Fruit fly (Drosophila melanogaster) whole organism, embryonic: Measurements from ENCODE around the gene CG8851.

Source experiments
- Aef1 ChIP-seq: fragments of 200-800 bp; sonication (Bioruptor generic); IDR thresholded peaks from 3 replicates; pipeline ENCODE4 v1.3.6; 2022; ENCODE audit warnings: missing biosample characterization, missing genetic modification characterization
- BEAF-32 ChIP-seq: fragments of 200-800 bp; sonication (Bioruptor generic); optimal IDR thresholded peaks from 3 replicates; lab custom pipeline; 2017; ENCODE audit warnings: missing biosample characterization, missing genetic modification characterization, mild to moderate bottlenecking, moderate library complexity, missing genetic modification reagents
- CG10267 ChIP-seq: fragments of 200-800 bp; sonication (Bioruptor generic); optimal IDR thresholded peaks from 2 replicates; lab custom pipeline; 2018; ENCODE audit warnings: missing biosample characterization, mild to moderate bottlenecking, missing genetic modification characterization, moderate library complexity
- CG11398 ChIP-seq: fragments of 200-800 bp; sonication (Bioruptor generic); optimal IDR thresholded peaks from 2 replicates; lab custom pipeline; 2016; ENCODE audit warnings: missing biosample characterization, missing genetic modification characterization
- CG11696 ChIP-seq: fragments of 200-800 bp; sonication (Bioruptor generic); IDR thresholded peaks from 2 replicates; pipeline ENCODE4 v1.3.6; 2022; ENCODE audit warnings: missing biosample characterization, missing genetic modification characterization
- CG12744 ChIP-seq: fragments of 200-800 bp; sonication (Bioruptor generic); optimal IDR thresholded peaks from 2 replicates; lab custom pipeline; 2016; ENCODE audit warnings: missing biosample characterization, missing genetic modification characterization
- CG14441 ChIP-seq: fragments of 200-800 bp; sonication (Bioruptor generic); IDR thresholded peaks from 2 replicates; pipeline ENCODE4 v1.3.6; 2022; ENCODE audit warnings: missing biosample characterization, missing genetic modification characterization
- CG14667 ChIP-seq: fragments of 200-800 bp; sonication (Bioruptor generic); IDR thresholded peaks from 2 replicates; pipeline ENCODE4 v1.3.6; 2022; ENCODE audit warnings: missing biosample characterization, missing genetic modification characterization
- CG15073 ChIP-seq: fragments of 200-800 bp; sonication (Bioruptor generic); optimal IDR thresholded peaks from 2 replicates; lab custom pipeline; 2016; ENCODE audit warnings: missing biosample characterization, missing genetic modification characterization
- CG18764 ChIP-seq: fragments of 200-800 bp; sonication (Bioruptor generic); optimal IDR thresholded peaks from 3 replicates; lab custom pipeline; 2016; ENCODE audit warnings: missing biosample characterization, missing genetic modification characterization
- CG30403 ChIP-seq: fragments of 200-800 bp; sonication (Bioruptor generic); optimal IDR thresholded peaks from 3 replicates; lab custom pipeline; 2016; ENCODE audit warnings: missing biosample characterization, missing genetic modification characterization
- CG31441 ChIP-seq: fragments of 200-800 bp; sonication (Bioruptor generic); IDR thresholded peaks from 2 replicates; pipeline ENCODE4 v1.3.6; 2022; ENCODE audit warnings: missing biosample characterization, missing genetic modification characterization
- CG33213 ChIP-seq: fragments of 200-800 bp; sonication (Bioruptor generic); optimal IDR thresholded peaks from 3 replicates; lab custom pipeline; 2016; ENCODE audit warnings: missing biosample characterization, missing genetic modification characterization
- CG34422 ChIP-seq: fragments of 200-800 bp; sonication (Bioruptor generic); IDR thresholded peaks from 3 replicates; pipeline ENCODE4 v1.3.6; 2022; ENCODE audit warnings: missing biosample characterization, missing genetic modification characterization
- CG3995 ChIP-seq: fragments of 200-800 bp; sonication (Bioruptor generic); optimal IDR thresholded peaks from 3 replicates; lab custom pipeline; 2016; ENCODE audit warnings: missing biosample characterization, missing genetic modification characterization
- CG43689 ChIP-seq: fragments of 200-800 bp; sonication (Bioruptor generic); IDR thresholded peaks from 2 replicates; pipeline ENCODE4 v1.3.6; 2022; ENCODE audit warnings: missing biosample characterization, missing genetic modification characterization
- CG5953 ChIP-seq: fragments of 200-800 bp; sonication (Bioruptor generic); IDR thresholded peaks from 2 replicates; pipeline ENCODE4 v1.3.6; 2022; ENCODE audit warnings: missing biosample characterization, missing genetic modification characterization
- CG7987 ChIP-seq: fragments of 200-800 bp; sonication (Bioruptor generic); optimal IDR thresholded peaks from 2 replicates; lab custom pipeline; 2018; ENCODE audit warnings: missing biosample characterization, mild to moderate bottlenecking, missing genetic modification characterization, moderate library complexity
- CG8281 ChIP-seq: fragments of 200-800 bp; sonication (Bioruptor generic); optimal IDR thresholded peaks from 2 replicates; lab custom pipeline; 2018; ENCODE audit warnings: missing biosample characterization, mild to moderate bottlenecking, missing genetic modification characterization, moderate library complexity
- CG9215 ChIP-seq: fragments of 200-800 bp; sonication (Bioruptor generic); IDR thresholded peaks from 2 replicates; pipeline ENCODE4 v1.3.6; 2022; ENCODE audit warnings: missing biosample characterization, missing genetic modification characterization
- D ChIP-seq, 2 experiments: fragments of 200-800 bp in 1 of 2; fragments of >200 bp in 1 of 2; sonication (Bioruptor generic) in 1 of 2; optimal IDR thresholded peaks; 2 replicates in 1 of 2; 3 replicates in 1 of 2; lab custom pipeline; 2017; ENCODE audit warnings: mild to moderate bottlenecking in 1 of 2, missing biosample characterization in 1 of 2, missing genetic modification characterization in 1 of 2, missing genetic modification reagents in 1 of 2
- E2f1 ChIP-seq: fragments of 200-800 bp; sonication (Bioruptor generic); IDR thresholded peaks from 2 replicates; pipeline ENCODE4 v1.3.6; 2022; ENCODE audit warnings: missing biosample characterization, missing genetic modification characterization
- Eip74EF ChIP-seq, 2 experiments: fragments of 200-800 bp in 1 of 2; fragments of >200 bp in 1 of 2; sonication (Bioruptor generic) in 1 of 2; optimal IDR thresholded peaks; 2 replicates each; lab custom pipeline; 2017 to 2019; ENCODE audit warnings: missing biosample characterization in 2 of 2, missing genetic modification characterization in 2 of 2, mild to moderate bottlenecking in 1 of 2, moderate library complexity in 1 of 2
- HLH54F ChIP-seq: fragments of 200-800 bp; sonication (Bioruptor generic); optimal IDR thresholded peaks from 3 replicates; lab custom pipeline; 2016; ENCODE audit warnings: missing biosample characterization, missing genetic modification characterization
- MESR4 ChIP-seq: fragments of 200-800 bp; sonication (Bioruptor generic); optimal IDR thresholded peaks from 2 replicates; lab custom pipeline; 2018; ENCODE audit warnings: missing biosample characterization, mild to moderate bottlenecking, missing genetic modification characterization, moderate library complexity
- Mes4 ChIP-seq: fragments of 200-800 bp; sonication (Bioruptor generic); optimal IDR thresholded peaks from 2 replicates; lab custom pipeline; 2016; ENCODE audit warnings: missing biosample characterization, missing genetic modification characterization
- Nf-YB ChIP-seq: fragments of 200-800 bp; sonication (Bioruptor generic); optimal IDR thresholded peaks from 3 replicates; lab custom pipeline; 2019; ENCODE audit warnings: missing biosample characterization, mild to moderate bottlenecking, missing genetic modification characterization, moderate library complexity
- Oaz ChIP-seq: fragments of 200-800 bp; sonication (Bioruptor generic); IDR thresholded peaks from 2 replicates; pipeline ENCODE4 v1.3.6; 2022; ENCODE audit warnings: missing biosample characterization, missing genetic modification characterization
- Oli ChIP-seq: fragments of 200-800 bp; sonication (Bioruptor generic); optimal IDR thresholded peaks from 2 replicates; lab custom pipeline; 2018; ENCODE audit warnings: missing biosample characterization, mild to moderate bottlenecking, missing genetic modification characterization, moderate library complexity
- Scr ChIP-seq: fragments of 200-800 bp; sonication (Bioruptor generic); IDR thresholded peaks from 2 replicates; pipeline ENCODE4 v1.3.6; 2022; ENCODE audit warnings: missing biosample characterization, missing genetic modification characterization; ENCODE audit not compliant: partially characterized antibody
- Usf ChIP-seq: fragments of 200-800 bp; sonication (Bioruptor generic); optimal IDR thresholded peaks from 2 replicates; lab custom pipeline; 2017; ENCODE audit warnings: missing genotype, missing biosample characterization, missing genetic modification characterization
- bigmax ChIP-seq: fragments of 200-800 bp; sonication (Bioruptor generic); optimal IDR thresholded peaks from 2 replicates; lab custom pipeline; 2018; ENCODE audit warnings: missing biosample characterization, mild to moderate bottlenecking, missing genetic modification characterization
- da ChIP-seq: fragments of 200-800 bp; sonication (Bioruptor generic); optimal IDR thresholded peaks from 2 replicates; lab custom pipeline; 2016; ENCODE audit warnings: missing biosample characterization, missing genetic modification characterization
- dan ChIP-seq: fragments of 200-800 bp; sonication (Bioruptor generic); IDR thresholded peaks from 2 replicates; pipeline ENCODE4 v1.3.6; 2022; ENCODE audit warnings: missing biosample characterization, missing genetic modification characterization
- en ChIP-seq: fragments of 200-800 bp; sonication (Bioruptor generic); optimal IDR thresholded peaks from 2 replicates; lab custom pipeline; 2016; ENCODE audit warnings: missing biosample characterization, missing genetic modification characterization
- gce ChIP-seq: fragments of 200-800 bp; sonication (Bioruptor generic); IDR thresholded peaks from 3 replicates; pipeline ENCODE4 v1.3.6; 2022; ENCODE audit warnings: missing biosample characterization, missing genetic modification characterization
- grau ChIP-seq: fragments of 200-800 bp; optimal IDR thresholded peaks from 3 replicates; lab custom pipeline; 2019; ENCODE audit warnings: missing biosample characterization, mild to moderate bottlenecking, missing genetic modification characterization, moderate library complexity
- grn ChIP-seq: fragments of 200-800 bp; sonication (Bioruptor generic); optimal IDR thresholded peaks from 3 replicates; lab custom pipeline; 2017; ENCODE audit warnings: missing biosample characterization, missing genetic modification characterization
- h ChIP-seq: fragments of >200 bp; optimal IDR thresholded peaks from 2 replicates; lab custom pipeline; 2017
- hth ChIP-seq: fragments of >200 bp; optimal IDR thresholded peaks from 2 replicates; lab custom pipeline; 2017; ENCODE audit warnings: inconsistent platforms
- jing ChIP-seq: fragments of 200-800 bp; sonication (Bioruptor generic); optimal IDR thresholded peaks from 2 replicates; lab custom pipeline; 2018; ENCODE audit warnings: missing biosample characterization, mild to moderate bottlenecking, missing genetic modification characterization
- mirr ChIP-seq: fragments of 200-800 bp; sonication (Bioruptor generic); optimal IDR thresholded peaks from 3 replicates; lab custom pipeline; 2018; ENCODE audit warnings: missing biosample characterization, mild to moderate bottlenecking, missing genetic modification characterization
- nerfin-1 ChIP-seq: fragments of 200-800 bp; sonication (Bioruptor generic); optimal IDR thresholded peaks from 3 replicates; lab custom pipeline; 2019; ENCODE audit warnings: missing biosample characterization, mild to moderate bottlenecking, missing genetic modification characterization, moderate library complexity
- otp ChIP-seq: fragments of 200-800 bp; sonication (Bioruptor generic); IDR thresholded peaks from 3 replicates; pipeline ENCODE4, ENCODE4 v1.3.6; 2022; ENCODE audit warnings: missing biosample characterization, missing genetic modification characterization
- repo ChIP-seq: fragments of 200-800 bp; sonication (Bioruptor generic); optimal IDR thresholded peaks from 2 replicates; lab custom pipeline; 2016; ENCODE audit warnings: missing biosample characterization, missing genetic modification characterization
- sna ChIP-seq: fragments of 200-800 bp; sonication (Bioruptor generic); IDR thresholded peaks from 2 replicates; pipeline ENCODE4 v1.3.6; 2022; ENCODE audit warnings: missing biosample characterization, missing genetic modification characterization; ENCODE audit not compliant: partially characterized antibody
- stc ChIP-seq: fragments of 200-800 bp; sonication (Bioruptor generic); IDR thresholded peaks from 2 replicates; pipeline ENCODE4 v1.3.6; 2022; ENCODE audit warnings: missing biosample characterization, missing genetic modification characterization
- tap ChIP-seq: fragments of 200-800 bp; optimal IDR thresholded peaks from 3 replicates; lab custom pipeline; 2019; ENCODE audit warnings: missing biosample characterization, mild to moderate bottlenecking, missing genetic modification characterization, moderate library complexity
- tio ChIP-seq: fragments of 200-800 bp; sonication (Bioruptor generic); optimal IDR thresholded peaks from 2 replicates; lab custom pipeline; 2017; ENCODE audit warnings: missing biosample characterization, missing genetic modification characterization, inconsistent platforms
- zf30C ChIP-seq: fragments of 200-800 bp; sonication (Bioruptor generic); optimal IDR thresholded peaks from 3 replicates; lab custom pipeline; 2018; ENCODE audit warnings: missing biosample characterization, mild to moderate bottlenecking, missing genetic modification characterization

Gene CG8851

dm6 chr2L:3534227-3534842, 14.9 kb downstream of the CG8851 start (continued):
- TF ChIP-seq CG43689 (GFP tag; lab: Robert Waterston, UW) (no peak), CG15073 (GFP tag; lab: Kevin White, UChicago) (no peak), Mes4 (GFP tag; lab: Kevin White, UChicago) (peak; percentile 19), repo (GFP tag; lab: Kevin White, UChicago) (peak; percentile 31), bigmax (GFP tag; lab: Kevin White, UChicago) (no peak), MESR4 (GFP tag; lab: Kevin White, UChicago) (no peak), sna (GFP tag; lab: Robert Waterston, UW) (no peak), CG10267 (tag; lab: Kevin White, UChicago) (peak; percentile 42), Usf (GFP tag; lab: Kevin White, UChicago) (no peak), gce (GFP tag; lab: Robert Waterston, UW) (0 out of 3 replicates have a peak, but pooled peaks have one; percentile 59), CG34422 (GFP tag; lab: Robert Waterston, UW) (peak; percentile 54; the same call in 1 of the 3 replicates), HLH54F (GFP tag; lab: Kevin White, UChicago) (peak; percentile 46), CG14441 (GFP tag; lab: Robert Waterston, UW) (peak; percentile 51), BEAF-32 (no peak), grau (tag; lab: Kevin White, UChicago) (peak; percentile 88), dan (no peak), stc (peak; percentile 48; the same call in 1 of the 2 replicates), da (GFP tag; lab: Kevin White, UChicago) (no peak), CG7987 (GFP tag; lab: Kevin White, UChicago) (no peak), mirr (GFP tag; lab: Kevin White, UChicago) (no peak), CG33213 (peak; percentile 13), hth (lab: Kevin White, UChicago) (no peak), tio (peak; percentile 36), Eip74EF (GFP tag; optimal IDR thresholded peaks at IDR 0.05; lab: Kevin White, UChicago) (no peak), CG11696 (GFP tag; lab: Robert Waterston, UW) (no peak; the same call in 1 of the 2 replicates), jing (GFP tag; lab: Kevin White, UChicago) (no peak), CG18764 (peak; percentile 41), CG11398 (GFP tag; lab: Kevin White, UChicago) (no peak), E2f1 (GFP tag; lab: Robert Waterston, UW) (peak; percentile 55), Oaz (GFP tag; lab: Robert Waterston, UW) (peak; percentile 44; the same call in 1 of the 2 replicates), zf30C (GFP tag; lab: Kevin White, UChicago) (no peak), Nf-YB (GFP tag; lab: Kevin White, UChicago) (peak; percentile 92), tap (tag; lab: Kevin White, UChicago) (peak; percentile 33), D (optimal IDR thresholded peaks at IDR 0.05; lab: Kevin White, UChicago) (no peak), D (GFP tag; optimal IDR thresholded peaks at IDR 0.05; lab: Kevin White, UChicago) (peak; percentile 29), CG3995 (GFP tag; lab: Kevin White, UChicago) (no peak), CG31441 (GFP tag; lab: Robert Waterston, UW) (peak; percentile 59), Aef1 (GFP tag; lab: Robert Waterston, UW) (peak; percentile 58; the same call in 2 of the 3 replicates), Scr (GFP tag; lab: Robert Waterston, UW) (no peak), grn (GFP tag; lab: Kevin White, UChicago) (no peak), CG12744 (GFP tag; lab: Kevin White, UChicago) (no peak), en (GFP tag; lab: Kevin White, UChicago) (peak; percentile 4), CG5953 (GFP tag; lab: Robert Waterston, UW) (no peak), CG14667 (peak; percentile 61), CG9215 (GFP tag; lab: Robert Waterston, UW) (peak; percentile 42; the same call in 1 of the 2 replicates), h (lab: Kevin White, UChicago) (no peak), Oli (peak; percentile 61), otp (GFP tag; lab: Robert Waterston, UW) (0 out of 3 replicates have a peak, but pooled peaks have one; percentile 43), CG30403 (GFP tag; lab: Kevin White, UChicago) (peak; percentile 64), CG8281 (tag; lab: Kevin White, UChicago) (no peak), nerfin-1 (tag; lab: Kevin White, UChicago) (peak; percentile 15)
